Fruit fly (Drosophila melanogaster): ENCODE data around the gene CG12016.

Gene CG12016

dm6 chr3L:3283264-3283663 lies 36.1 kb upstream of the CG12016 start (continued):
- TF ChIP-seq CG15336 (GFP tag; IDR thresholded peaks at IDR 0.05), result peak; percentile 73
- no peak for TF ChIP-seq esn (GFP tag; optimal IDR thresholded peaks at IDR 0.05)
- TF ChIP-seq Eip75B (GFP tag; optimal IDR thresholded peaks at IDR 0.05), result no peak
- no peak for TF ChIP-seq Sox15 (GFP tag; optimal IDR thresholded peaks at IDR 0.05)
- TF ChIP-seq Eip78C (GFP tag), result peak; percentile 43
- no peak for TF ChIP-seq Blimp-1 (GFP tag; optimal IDR thresholded peaks at IDR 0.05)
- TF ChIP-seq CG9139 (GFP tag; optimal IDR thresholded peaks at IDR 0.05), result no peak
- no peak for TF ChIP-seq CG1621 (tag; optimal IDR thresholded peaks at IDR 0.05)
- no peak for TF ChIP-seq lz (GFP tag; optimal IDR thresholded peaks at IDR 0.05)
- TF ChIP-seq CG34406 (GFP tag; optimal IDR thresholded peaks at IDR 0.05), result no peak
- TF ChIP-seq CG3032 (tag; optimal IDR thresholded peaks at IDR 0.05), result no peak
- no peak for TF ChIP-seq CG8319 (GFP tag; optimal IDR thresholded peaks at IDR 0.05)
- TF ChIP-seq Smox (GFP tag; optimal IDR thresholded peaks at IDR 0.05), result no peak
- peak; percentile 41; the same call in 1 of the 3 replicates for TF ChIP-seq eg (GFP tag; IDR thresholded peaks at IDR 0.05)
- no peak for TF ChIP-seq Gug (GFP tag; IDR thresholded peaks at IDR 0.05)
- no peak for TF ChIP-seq CG6276 (GFP tag; optimal IDR thresholded peaks at IDR 0.05)
- no peak for TF ChIP-seq fd85E (GFP tag; optimal IDR thresholded peaks at IDR 0.05)
- TF ChIP-seq CG4318 (GFP tag; optimal IDR thresholded peaks at IDR 0.05), result peak; percentile 40
- TF ChIP-seq svp (GFP tag), result no peak
- no peak for TF ChIP-seq Eip93F (GFP tag; optimal IDR thresholded peaks at IDR 0.05)
- no peak for TF ChIP-seq CG8632 (GFP tag; optimal IDR thresholded peaks at IDR 0.05)
- TF ChIP-seq CG11294 (GFP tag; IDR thresholded peaks at IDR 0.05), result no peak
- TF ChIP-seq pdm3 (GFP tag; optimal IDR thresholded peaks at IDR 0.05), result peak; percentile 4
- no peak for TF ChIP-seq CG16779 (tag; optimal IDR thresholded peaks at IDR 0.05)
- TF ChIP-seq vri (GFP tag; optimal IDR thresholded peaks at IDR 0.05), result no peak
- no peak for TF ChIP-seq CG3919 (GFP tag; optimal IDR thresholded peaks at IDR 0.05)
- TF ChIP-seq Hr4 (GFP tag; optimal IDR thresholded peaks at IDR 0.05), result peak; percentile 71
- no peak for TF ChIP-seq Sox102F (GFP tag; optimal IDR thresholded peaks at IDR 0.05)
- no peak for TF ChIP-seq net (GFP tag; optimal IDR thresholded peaks at IDR 0.05)
- no peak for TF ChIP-seq CG7368 (GFP tag; optimal IDR thresholded peaks at IDR 0.05)
- no peak for TF ChIP-seq CG6808 (GFP tag; optimal IDR thresholded peaks at IDR 0.05)
- TF ChIP-seq achi (GFP tag; optimal IDR thresholded peaks at IDR 0.05), result no peak
- TF ChIP-seq CG10669 (GFP tag; optimal IDR thresholded peaks at IDR 0.05), result no peak
- no peak for TF ChIP-seq Ets96B (tag; optimal IDR thresholded peaks at IDR 0.05)
- peak; percentile 69 for TF ChIP-seq CG8119 (GFP tag; IDR thresholded peaks at IDR 0.05)
- TF ChIP-seq Hr38 (GFP tag; optimal IDR thresholded peaks at IDR 0.05), result no peak
- TF ChIP-seq OdsH (GFP tag; optimal IDR thresholded peaks at IDR 0.05), result peak; percentile 23
- TF ChIP-seq ss (GFP tag; optimal IDR thresholded peaks at IDR 0.05), result no peak
- no peak for TF ChIP-seq topi (GFP tag; optimal IDR thresholded peaks at IDR 0.05)

- TF ChIP-seq Sox15 (GFP tag; optimal IDR thresholded peaks at IDR 0.05), result no peak
- TF ChIP-seq CG6276 (GFP tag; optimal IDR thresholded peaks at IDR 0.05), result peak; percentile 8
- TF ChIP-seq CG3919 (GFP tag; optimal IDR thresholded peaks at IDR 0.05), result peak; percentile 10
- TF ChIP-seq CG10669 (GFP tag; optimal IDR thresholded peaks at IDR 0.05), result no peak
- TF ChIP-seq CG6854 (GFP tag; optimal IDR thresholded peaks at IDR 0.05), result no peak
- TF ChIP-seq dac (GFP tag; optimal IDR thresholded peaks at IDR 0.05), result no peak
- TF ChIP-seq CG4318 (GFP tag; optimal IDR thresholded peaks at IDR 0.05), result no peak
- no peak for TF ChIP-seq CG31627 (GFP tag; optimal IDR thresholded peaks at IDR 0.05)
- no peak for TF ChIP-seq CG3032 (tag; optimal IDR thresholded peaks at IDR 0.05)
- no peak for TF ChIP-seq Sox102F (GFP tag; optimal IDR thresholded peaks at IDR 0.05)
- TF ChIP-seq vri (GFP tag; optimal IDR thresholded peaks at IDR 0.05), result no peak
- no peak for TF ChIP-seq CG8319 (GFP tag; optimal IDR thresholded peaks at IDR 0.05)
- no peak for TF ChIP-seq CG11294 (GFP tag; IDR thresholded peaks at IDR 0.05)
- no peak for TF ChIP-seq Hr39 (GFP tag; optimal IDR thresholded peaks at IDR 0.05)
- no peak for TF ChIP-seq ss (GFP tag; optimal IDR thresholded peaks at IDR 0.05)
- TF ChIP-seq CG7368 (GFP tag; optimal IDR thresholded peaks at IDR 0.05), result no peak
- TF ChIP-seq Lpt (GFP tag; optimal IDR thresholded peaks at IDR 0.05), result no peak
- TF ChIP-seq CG8632 (GFP tag; optimal IDR thresholded peaks at IDR 0.05), result no peak
- no peak for TF ChIP-seq CG6808 (GFP tag; optimal IDR thresholded peaks at IDR 0.05)
- no peak for TF ChIP-seq CG11902 (GFP tag; optimal IDR thresholded peaks at IDR 0.05)
- TF ChIP-seq CG15336 (GFP tag; IDR thresholded peaks at IDR 0.05), result peak; percentile 41; the same call in 1 of the 2 replicates
- no peak for TF ChIP-seq Sox14 (GFP tag; optimal IDR thresholded peaks at IDR 0.05)
- TF ChIP-seq spab (GFP tag; optimal IDR thresholded peaks at IDR 0.05), result no peak
- TF ChIP-seq Eip75B (GFP tag; optimal IDR thresholded peaks at IDR 0.05), result no peak
- TF ChIP-seq CG6163 (GFP tag; IDR thresholded peaks at IDR 0.05), result no peak
- peak; percentile 22 for TF ChIP-seq Hr4 (GFP tag; optimal IDR thresholded peaks at IDR 0.05)
- peak; percentile 26 for TF ChIP-seq svp (GFP tag)
- peak; percentile 52; the same call in 2 of the 3 replicates for TF ChIP-seq CG8119 (GFP tag; IDR thresholded peaks at IDR 0.05)
- TF ChIP-seq Ets21C (GFP tag; optimal IDR thresholded peaks at IDR 0.05), result no peak
- no peak for TF ChIP-seq esn (GFP tag; optimal IDR thresholded peaks at IDR 0.05)
- TF ChIP-seq Ets96B (tag; optimal IDR thresholded peaks at IDR 0.05), result no peak
- no peak for TF ChIP-seq pdm3 (GFP tag; optimal IDR thresholded peaks at IDR 0.05)
These were observed 34.5 kb upstream of the CG12016 start for dm6 chr3L:3284900-3285299.

All from whole organism, prepupa.